Worm (Caenorhabditis elegans) whole organism, L1 larva: ENCODE results near the gene irg-1.

Source experiments
- aha-1 ChIP-seq: fragments of 150-350 bp; optimal IDR thresholded peaks from 2 replicates; lab custom pipeline; 2014; ENCODE audit warnings: missing biosample characterization, missing genetic modification characterization
- aly-2 ChIP-seq: fragments of 150-350 bp; optimal IDR thresholded peaks from 2 replicates; lab custom pipeline; 2014; ENCODE audit warnings: missing biosample characterization, missing genetic modification characterization
- nhr-11 ChIP-seq: fragments of 150-350 bp; optimal IDR thresholded peaks from 2 replicates; lab custom pipeline; 2014; ENCODE audit warnings: missing biosample characterization, missing genetic modification characterization
- pax-3 ChIP-seq: fragments of 200-800 bp; sonication (Bioruptor generic); optimal IDR thresholded peaks from 2 replicates; lab custom pipeline; 2018; ENCODE audit warnings: mild to moderate bottlenecking, missing genetic modification characterization, moderate library complexity, missing compliant biosample characterization

ce11 chrV:3496880-3497279 is 26.5 kb upstream of the irg-1 start, which contains the start of gene C07G3.15:
- TF ChIP-seq aly-2 (tag; lab: Kevin White, UChicago) (no peak), aha-1 (tag; lab: Kevin White, UChicago) (no peak), pax-3 (tag; lab: Kevin White, UChicago) (no peak), nhr-11 (tag; lab: Kevin White, UChicago) (no peak)
